Worm (Caenorhabditis elegans) whole organism, mixed stage, embryonic: Measurements from ENCODE around the gene C48B4.10.

Source experiments
- M03D4.4 ChIP-seq: sonication (generic microtip); optimal IDR thresholded peaks from 2 replicates; lab custom pipeline; 2017; ENCODE audit warnings: mild to moderate bottlenecking, missing genetic modification characterization, missing compliant biosample characterization
- bed-3 ChIP-seq: fragments of 200-800 bp; sonication (Bioruptor generic); optimal IDR thresholded peaks from 3 replicates; lab custom pipeline; 2018; ENCODE audit warnings: mild to moderate bottlenecking, missing genetic modification characterization, moderate library complexity, missing compliant biosample characterization
- mep-1 ChIP-seq: fragments of 150-350 bp; optimal IDR thresholded peaks from 2 replicates; lab custom pipeline; 2017; ENCODE audit warnings: missing biosample characterization, missing genetic modification reagents, missing genetic modification characterization, inconsistent platforms
- nhr-237 ChIP-seq: fragments of 150-350 bp; optimal IDR thresholded peaks from 2 replicates; lab custom pipeline; 2014; ENCODE audit warnings: missing biosample characterization, missing genetic modification characterization
- nhr-28 ChIP-seq: fragments of 150-350 bp; optimal IDR thresholded peaks from 2 replicates; lab custom pipeline; 2014; ENCODE audit warnings: missing biosample characterization, missing genetic modification characterization
- nhr-76 ChIP-seq: sonication (generic microtip); optimal IDR thresholded peaks from 2 replicates; lab custom pipeline; 2017; ENCODE audit warnings: missing biosample characterization, missing genetic modification characterization
- pha-4 ChIP-seq: fragments of 150-350 bp; optimal IDR thresholded peaks from 2 replicates; lab custom pipeline; 2018; ENCODE audit warnings: missing biosample characterization, missing genetic modification reagents, missing genetic modification characterization
- tbx-8 ChIP-seq: fragments of 200-800 bp; sonication (Bioruptor generic); optimal IDR thresholded peaks from 2 replicates; lab custom pipeline; 2018; ENCODE audit warnings: mild to moderate bottlenecking, missing genetic modification characterization, moderate library complexity, missing compliant biosample characterization
- unc-120 ChIP-seq: sonication (generic microtip); optimal IDR thresholded peaks from 2 replicates; lab custom pipeline; 2017; ENCODE audit warnings: missing genetic modification characterization, missing compliant biosample characterization; ENCODE audit not compliant: poor library complexity, severe bottlenecking
- ztf-11 ChIP-seq: fragments of 150-350 bp; optimal IDR thresholded peaks from 2 replicates; lab custom pipeline; 2014; ENCODE audit warnings: missing biosample characterization, missing genetic modification characterization

- no peak for TF ChIP-seq mep-1 (tag; lab: Kevin White, UChicago)
- no peak for TF ChIP-seq ztf-11 (tag; lab: Kevin White, UChicago)
- TF ChIP-seq nhr-28 (tag; lab: Kevin White, UChicago): no peak
- TF ChIP-seq nhr-76 (tag; lab: Kevin White, UChicago): no peak
- no peak for TF ChIP-seq nhr-237
- TF ChIP-seq tbx-8 (GFP tag; lab: Kevin White, UChicago): no peak
- TF ChIP-seq M03D4.4: no peak
- TF ChIP-seq pha-4 (tag; lab: Kevin White, UChicago): no peak
- TF ChIP-seq unc-120: no peak
- no peak for TF ChIP-seq bed-3 (GFP tag; lab: Kevin White, UChicago)
Measured at ce11 chrIII:9598168-9598567, 33.9 kb upstream of the C48B4.10 start, which contains the start of gene F58A4.1.
